Worm (Caenorhabditis elegans): ENCODE results near the gene K07C11.7.

Gene K07C11.7

ce11 chrV:8190016-8190415, 23.8 kb downstream of the K07C11.7 start, which contains the start of gene F20D6.12:
TSS of gene F20D6.12 (minus strand) at chrV:8190116.
- TF ChIP-seq unc-130 (tag; optimal IDR thresholded peaks at IDR 0.05), result no peak
- no peak for TF ChIP-seq irx-1 (tag; optimal IDR thresholded peaks at IDR 0.05)
- no peak for TF ChIP-seq unc-30 (tag; optimal IDR thresholded peaks at IDR 0.05)
- TF ChIP-seq snpc-4 (tag; optimal IDR thresholded peaks at IDR 0.05), result no peak
- TF ChIP-seq Y116A8C.19 (tag; optimal IDR thresholded peaks at IDR 0.05; ENCODE audit: borderline replicate concordance), result no peak
- no peak for TF ChIP-seq nhr-90 (tag; optimal IDR thresholded peaks at IDR 0.05; ENCODE audit: poor library complexity)
- TF ChIP-seq zag-1 (tag; optimal IDR thresholded peaks at IDR 0.05), result no peak
- TF ChIP-seq nhr-85 (tag), result no peak
- no peak for TF ChIP-seq C04F5.9 (tag; optimal IDR thresholded peaks at IDR 0.05)
- TF ChIP-seq grh-1 (GFP tag; IDR thresholded peaks at IDR 0.05), result no peak
- no peak for TF ChIP-seq efl-3 (GFP tag; optimal IDR thresholded peaks at IDR 0.05)
- TF ChIP-seq elt-2 (tag; optimal IDR thresholded peaks at IDR 0.05), result no peak
- no peak for TF ChIP-seq tbx-2 (tag; optimal IDR thresholded peaks at IDR 0.05)
- TF ChIP-seq vab-15 (tag; optimal IDR thresholded peaks at IDR 0.05), result no peak
- TF ChIP-seq sox-4 (tag; optimal IDR thresholded peaks at IDR 0.05), result no peak
- no peak for TF ChIP-seq hlh-4 (tag; optimal IDR thresholded peaks at IDR 0.05)
- TF ChIP-seq nhr-71 (tag; optimal IDR thresholded peaks at IDR 0.05), result no peak
- TF ChIP-seq fkh-10 (GFP tag; optimal IDR thresholded peaks at IDR 0.05), result no peak
- TF ChIP-seq nhr-84 (tag; optimal IDR thresholded peaks at IDR 0.05), result no peak

- TF ChIP-seq lin-35 (GFP tag; optimal IDR thresholded peaks at IDR 0.05) (no peak), elt-2 (tag; optimal IDR thresholded peaks at IDR 0.05) (no peak), nhr-19 (GFP tag; conservative IDR thresholded peaks at IDR 0.05) (no peak), ces-1 (GFP tag; optimal IDR thresholded peaks at IDR 0.05) (no peak), nhr-20 (tag; optimal IDR thresholded peaks at IDR 0.05) (no peak), vab-15 (tag; optimal IDR thresholded peaks at IDR 0.05) (no peak), grh-1 (GFP tag; IDR thresholded peaks at IDR 0.05) (no peak), tlp-1 (tag; optimal IDR thresholded peaks at IDR 0.05) (no peak), C16A3.4 (tag; optimal IDR thresholded peaks at IDR 0.05) (no peak), swsn-7 (tag; optimal IDR thresholded peaks at IDR 0.05) (no peak), lsy-2 (tag; optimal IDR thresholded peaks at IDR 0.05) (no peak), aha-1 (tag; optimal IDR thresholded peaks at IDR 0.05) (no peak), unc-98 (GFP tag; IDR thresholded peaks at IDR 0.05) (no peak), alr-1 (tag; optimal IDR thresholded peaks at IDR 0.05; ENCODE audit: borderline replicate concordance) (no peak), hlh-17 (GFP tag; optimal IDR thresholded peaks at IDR 0.05; ENCODE audit: borderline replicate concordance) (no peak), jun-1 (tag; optimal IDR thresholded peaks at IDR 0.05) (no peak), mdl-1 (tag; optimal IDR thresholded peaks at IDR 0.05) (no peak), nhr-71 (tag; optimal IDR thresholded peaks at IDR 0.05) (no peak), ama-1 (optimal IDR thresholded peaks at IDR 0.05) (no peak), hlh-4 (tag; optimal IDR thresholded peaks at IDR 0.05) (no peak)
These were observed 25.3 kb downstream of the K07C11.7 start, which contains the start of gene F20D6.15 for ce11 chrV:8188421-8188820. TSS of gene F20D6.15 (minus strand) at chrV:8188467.

ce11 chrV:8185737-8186136, 28.0 kb downstream of the K07C11.7 start, which contains the start of gene F20D6.2:
TSS of gene F20D6.2 (plus strand) at chrV:8186037.
- TF ChIP-seq jun-1 (tag; optimal IDR thresholded peaks at IDR 0.05) (no peak), zag-1 (tag; optimal IDR thresholded peaks at IDR 0.05) (no peak), nhr-19 (GFP tag; conservative IDR thresholded peaks at IDR 0.05) (no peak), aly-2 (tag; optimal IDR thresholded peaks at IDR 0.05) (no peak), unc-98 (GFP tag; IDR thresholded peaks at IDR 0.05) (no peak), nhr-90 (tag; optimal IDR thresholded peaks at IDR 0.05; ENCODE audit: poor library complexity) (no peak), skn-1 (tag; optimal IDR thresholded peaks at IDR 0.05) (no peak), ceh-82 (tag; optimal IDR thresholded peaks at IDR 0.05) (no peak), alr-1 (tag; optimal IDR thresholded peaks at IDR 0.05; ENCODE audit: borderline replicate concordance) (no peak), ama-1 (optimal IDR thresholded peaks at IDR 0.05) (no peak), tbx-2 (tag; optimal IDR thresholded peaks at IDR 0.05) (no peak), unc-130 (tag; optimal IDR thresholded peaks at IDR 0.05) (no peak), mef-2 (tag; optimal IDR thresholded peaks at IDR 0.05) (no peak), hlh-17 (GFP tag; optimal IDR thresholded peaks at IDR 0.05; ENCODE audit: borderline replicate concordance) (no peak), elt-2 (tag; optimal IDR thresholded peaks at IDR 0.05) (no peak), dpl-1 (GFP tag; optimal IDR thresholded peaks at IDR 0.05) (no peak), ceh-8 (GFP tag; optimal IDR thresholded peaks at IDR 0.05) (no peak), dsc-1 (tag; optimal IDR thresholded peaks at IDR 0.05) (no peak), unc-62 (GFP tag; optimal IDR thresholded peaks at IDR 0.05) (no peak), nhr-85 (tag) (no peak)

Data from whole organism, L1 larva.